Fruit fly (Drosophila melanogaster) whole organism, embryonic: ENCODE measurements around the gene CG32801.
A peak's percentile ranks its signal among the peaks of the same experiment; 100 is the strongest.

Experiments
- ATbp ChIP-seq: fragments of 200-800 bp; sonication (Bioruptor generic); optimal IDR thresholded peaks from 2 replicates; lab custom pipeline; 2017; ENCODE audit warnings: missing biosample characterization, mild to moderate bottlenecking, missing genetic modification characterization, missing genetic modification reagents
- B-H1 ChIP-seq: fragments of 200-800 bp; sonication (Bioruptor generic); IDR thresholded peaks from 3 replicates; pipeline ENCODE4 v1.3.6; 2022; ENCODE audit warnings: missing biosample characterization, missing genetic modification characterization
- CG10366 ChIP-seq: fragments of 200-800 bp; sonication (Bioruptor generic); IDR thresholded peaks from 2 replicates; pipeline ENCODE4 v1.3.6; 2022; ENCODE audit warnings: missing biosample characterization, missing genetic modification characterization
- CG10462 ChIP-seq: fragments of 200-800 bp; sonication (Bioruptor generic); optimal IDR thresholded peaks from 2 replicates; lab custom pipeline; 2016; ENCODE audit warnings: missing biosample characterization, missing genetic modification characterization
- CG11723 ChIP-seq: fragments of 200-800 bp; sonication (Bioruptor generic); optimal IDR thresholded peaks from 2 replicates; lab custom pipeline; 2017; ENCODE audit warnings: missing biosample characterization, mild to moderate bottlenecking, missing genetic modification characterization
- CG12104 ChIP-seq: fragments of 200-800 bp; sonication (Bioruptor generic); optimal IDR thresholded peaks from 3 replicates; lab custom pipeline; 2016; ENCODE audit warnings: missing biosample characterization, missing genetic modification characterization
- CG12744 ChIP-seq: fragments of 200-800 bp; sonication (Bioruptor generic); optimal IDR thresholded peaks from 2 replicates; lab custom pipeline; 2016; ENCODE audit warnings: missing biosample characterization, missing genetic modification characterization
- CG15011 ChIP-seq: fragments of 200-800 bp; sonication (Bioruptor generic); optimal IDR thresholded peaks from 3 replicates; lab custom pipeline; 2018; ENCODE audit warnings: missing biosample characterization, mild to moderate bottlenecking, missing genetic modification characterization
- CG18599 ChIP-seq: fragments of 200-800 bp; sonication (Bioruptor generic); optimal IDR thresholded peaks from 3 replicates; lab custom pipeline; 2017; ENCODE audit warnings: missing biosample characterization, missing genetic modification characterization, mild to moderate bottlenecking, moderate library complexity, missing genetic modification reagents
- CG32767 ChIP-seq: fragments of 200-800 bp; sonication (Bioruptor generic); IDR thresholded peaks from 2 replicates; pipeline ENCODE4 v1.3.6; 2022; ENCODE audit warnings: missing biosample characterization, missing genetic modification characterization
- CG3281 ChIP-seq: fragments of 200-800 bp; sonication (Bioruptor generic); optimal IDR thresholded peaks from 3 replicates; lab custom pipeline; 2017; ENCODE audit warnings: missing biosample characterization, mild to moderate bottlenecking, missing genetic modification characterization
- CG3838 ChIP-seq: fragments of 200-800 bp; sonication (Bioruptor generic); optimal IDR thresholded peaks from 3 replicates; lab custom pipeline; 2016; ENCODE audit warnings: missing biosample characterization, missing genetic modification characterization
- CG4282 ChIP-seq: fragments of 200-800 bp; sonication (Bioruptor generic); optimal IDR thresholded peaks from 2 replicates; lab custom pipeline; 2016; ENCODE audit warnings: missing biosample characterization, missing genetic modification characterization
- CG43689 ChIP-seq: fragments of 200-800 bp; sonication (Bioruptor generic); IDR thresholded peaks from 2 replicates; pipeline ENCODE4 v1.3.6; 2022; ENCODE audit warnings: missing biosample characterization, missing genetic modification characterization
- CG6765 ChIP-seq: fragments of 200-800 bp; sonication (Bioruptor generic); optimal IDR thresholded peaks from 3 replicates; lab custom pipeline; 2017; ENCODE audit warnings: missing biosample characterization, mild to moderate bottlenecking, missing genetic modification characterization
- CG6813 ChIP-seq: fragments of 200-800 bp; sonication (Bioruptor generic); optimal IDR thresholded peaks from 2 replicates; lab custom pipeline; 2017; ENCODE audit warnings: missing biosample characterization, missing genetic modification characterization, mild to moderate bottlenecking, moderate library complexity, missing genetic modification reagents
- CG7357 ChIP-seq: fragments of 200-800 bp; sonication (Bioruptor generic); IDR thresholded peaks from 3 replicates; pipeline ENCODE4 v1.3.6; 2022; ENCODE audit warnings: missing biosample characterization, missing genetic modification characterization
- CG8765 ChIP-seq: fragments of 200-800 bp; sonication (Bioruptor generic); IDR thresholded peaks from 2 replicates; pipeline ENCODE4 v1.3.6; 2022; ENCODE audit warnings: missing biosample characterization, missing genetic modification characterization
- CG9932 ChIP-seq: fragments of 200-800 bp; sonication (Bioruptor generic); IDR thresholded peaks from 2 replicates; pipeline ENCODE4 v1.3.6; 2022; ENCODE audit warnings: missing biosample characterization, missing genetic modification characterization
- D19B ChIP-seq: fragments of 200-800 bp; sonication (Bioruptor generic); optimal IDR thresholded peaks from 2 replicates; lab custom pipeline; 2017; ENCODE audit warnings: missing biosample characterization, mild to moderate bottlenecking, missing genetic modification characterization
- Dip3 ChIP-seq: fragments of 200-800 bp; sonication (Bioruptor generic); optimal IDR thresholded peaks from 3 replicates; lab custom pipeline; 2016; ENCODE audit warnings: missing biosample characterization, missing genetic modification characterization
- Fer3 ChIP-seq: fragments of 200-800 bp; sonication (Bioruptor generic); optimal IDR thresholded peaks from 2 replicates; lab custom pipeline; 2018; ENCODE audit warnings: missing biosample characterization, mild to moderate bottlenecking, missing genetic modification characterization, moderate library complexity
- GATAe ChIP-seq: fragments of 200-800 bp; sonication (Bioruptor generic); conservative IDR thresholded peaks from 2 replicates; pipeline ENCODE4 v1.3.6; 2022; ENCODE audit warnings: missing biosample characterization, missing genetic modification characterization
- HLH4C ChIP-seq: fragments of 200-800 bp; sonication (Bioruptor generic); IDR thresholded peaks from 3 replicates; pipeline ENCODE4 v1.3.6; 2022; ENCODE audit warnings: missing biosample characterization, missing genetic modification characterization; ENCODE audit not compliant: partially characterized antibody
- Hr51 ChIP-seq, 2 experiments: fragments of 200-800 bp; sonication (Bioruptor generic); optimal IDR thresholded peaks; 2 replicates in 1 of 2; 3 replicates in 1 of 2; lab custom pipeline; 2016 to 2018; ENCODE audit warnings: missing biosample characterization in 2 of 2, missing genetic modification characterization in 2 of 2, mild to moderate bottlenecking in 1 of 2, moderate library complexity in 1 of 2
- Spps ChIP-seq: fragments of 200-800 bp; sonication (Bioruptor generic); optimal IDR thresholded peaks from 2 replicates; lab custom pipeline; 2018; ENCODE audit warnings: missing biosample characterization, mild to moderate bottlenecking, missing genetic modification characterization
- Taf1 ChIP-seq: fragments of 200-800 bp; sonication (Bioruptor generic); IDR thresholded peaks from 2 replicates; pipeline ENCODE4 v1.3.6; 2022; ENCODE audit warnings: missing biosample characterization, missing genetic modification characterization
- bbx ChIP-seq: fragments of 200-800 bp; sonication (Bioruptor generic); IDR thresholded peaks from 2 replicates; pipeline ENCODE4 v1.3.6; 2022; ENCODE audit warnings: missing biosample characterization, missing genetic modification characterization; ENCODE audit not compliant: partially characterized antibody
- br ChIP-seq: fragments of >200 bp; optimal IDR thresholded peaks from 2 replicates; lab custom pipeline; 2017
- caup ChIP-seq: fragments of 200-800 bp; sonication (Bioruptor generic); optimal IDR thresholded peaks from 3 replicates; lab custom pipeline; 2017; ENCODE audit warnings: missing biosample characterization, mild to moderate bottlenecking, missing genetic modification characterization, moderate library complexity; ENCODE audit not compliant: severe bottlenecking
- cg ChIP-seq: fragments of 200-800 bp; sonication (Bioruptor generic); optimal IDR thresholded peaks from 3 replicates; lab custom pipeline; 2019; ENCODE audit warnings: missing biosample characterization, mild to moderate bottlenecking, missing genetic modification characterization, moderate library complexity
- chif ChIP-seq, 2 experiments: fragments of 200-800 bp; sonication (Bioruptor generic); optimal IDR thresholded peaks; 3 replicates each; lab custom pipeline; 2016; ENCODE audit warnings: missing biosample characterization in 2 of 2, missing genetic modification characterization in 2 of 2
- chinmo ChIP-seq: fragments of 200-800 bp; sonication (Bioruptor generic); IDR thresholded peaks from 4 replicates; pipeline ENCODE4 v1.3.6; 2022; ENCODE audit warnings: missing biosample characterization, missing genetic modification characterization; ENCODE audit not compliant: partially characterized antibody
- chm ChIP-seq: fragments of 200-800 bp; sonication (Bioruptor generic); IDR thresholded peaks from 2 replicates; pipeline ENCODE4 v1.3.6; 2022; ENCODE audit warnings: missing biosample characterization, missing genetic modification characterization
- disco-r ChIP-seq: fragments of 200-800 bp; sonication (Bioruptor generic); optimal IDR thresholded peaks from 2 replicates; lab custom pipeline; 2016; ENCODE audit warnings: missing biosample characterization, missing genetic modification characterization
- dpn ChIP-seq, 2 experiments: fragments of 200-800 bp; sonication (Bioruptor generic); optimal IDR thresholded peaks; 3 replicates each; lab custom pipeline; 2016; ENCODE audit warnings: missing biosample characterization in 2 of 2, missing genetic modification characterization in 2 of 2
- exex ChIP-seq: fragments of 200-800 bp; sonication (Bioruptor generic); optimal IDR thresholded peaks from 4 replicates; lab custom pipeline; 2018; ENCODE audit warnings: missing biosample characterization, mild to moderate bottlenecking, missing genetic modification characterization, moderate library complexity
- fru ChIP-seq: fragments of >200 bp; optimal IDR thresholded peaks from 2 replicates; lab custom pipeline; 2017
- gem ChIP-seq: fragments of 200-800 bp; sonication (Bioruptor generic); optimal IDR thresholded peaks from 2 replicates; lab custom pipeline; 2019; ENCODE audit warnings: missing biosample characterization, mild to moderate bottlenecking, missing genetic modification characterization, moderate library complexity
- hb ChIP-seq: fragments of 200-800 bp; sonication (Bioruptor generic); IDR thresholded peaks from 3 replicates; pipeline ENCODE4 v1.3.6; 2022; ENCODE audit warnings: missing biosample characterization, missing genetic modification characterization; ENCODE audit not compliant: partially characterized antibody
- lola ChIP-seq, 3 experiments: fragments of >200 bp in 2 of 3; fragments of 200-800 bp in 1 of 3; sonication (Bioruptor generic) in 1 of 3; optimal IDR thresholded peaks; 2 replicates each; lab custom pipeline; 2017 to 2019; ENCODE audit warnings: missing biosample characterization in 3 of 3, missing genetic modification characterization in 3 of 3, mild to moderate bottlenecking in 1 of 3, moderate library complexity in 1 of 3
- ranshi ChIP-seq: fragments of 200-800 bp; sonication (Bioruptor generic); IDR thresholded peaks from 2 replicates; pipeline ENCODE4 v1.3.6; 2022; ENCODE audit warnings: missing biosample characterization, missing genetic modification characterization
- repo ChIP-seq: fragments of 200-800 bp; sonication (Bioruptor generic); optimal IDR thresholded peaks from 2 replicates; lab custom pipeline; 2016; ENCODE audit warnings: missing biosample characterization, missing genetic modification characterization
- sima ChIP-seq: fragments of 200-800 bp; sonication (Bioruptor generic); optimal IDR thresholded peaks from 2 replicates; lab custom pipeline; 2016; ENCODE audit warnings: missing biosample characterization, missing genetic modification characterization
- so ChIP-seq: fragments of 200-800 bp; sonication (Bioruptor generic); IDR thresholded peaks from 3 replicates; pipeline ENCODE4 v1.3.6; 2022; ENCODE audit warnings: missing biosample characterization, missing genetic modification characterization
- sqz ChIP-seq: fragments of 200-800 bp; sonication (Bioruptor generic); optimal IDR thresholded peaks from 3 replicates; lab custom pipeline; 2018; ENCODE audit warnings: missing biosample characterization, mild to moderate bottlenecking, missing genetic modification characterization
- tna ChIP-seq: fragments of 200-800 bp; sonication (Bioruptor generic); IDR thresholded peaks from 2 replicates; pipeline ENCODE4 v1.3.6; 2022; ENCODE audit warnings: missing biosample characterization, missing genetic modification characterization; ENCODE audit not compliant: partially characterized antibody
- trh ChIP-seq: fragments of 200-800 bp; sonication (Bioruptor generic); optimal IDR thresholded peaks from 2 replicates; lab custom pipeline; 2016; ENCODE audit warnings: missing biosample characterization, missing genetic modification characterization
- tx ChIP-seq: fragments of 200-800 bp; sonication (Bioruptor generic); optimal IDR thresholded peaks from 2 replicates; lab custom pipeline; 2016; ENCODE audit warnings: missing biosample characterization, missing genetic modification characterization
- unpg ChIP-seq: fragments of 200-800 bp; sonication (Bioruptor generic); optimal IDR thresholded peaks from 3 replicates; lab custom pipeline; 2018; ENCODE audit warnings: missing biosample characterization, mild to moderate bottlenecking, missing genetic modification characterization, moderate library complexity

CG32801 gene

DNA sequence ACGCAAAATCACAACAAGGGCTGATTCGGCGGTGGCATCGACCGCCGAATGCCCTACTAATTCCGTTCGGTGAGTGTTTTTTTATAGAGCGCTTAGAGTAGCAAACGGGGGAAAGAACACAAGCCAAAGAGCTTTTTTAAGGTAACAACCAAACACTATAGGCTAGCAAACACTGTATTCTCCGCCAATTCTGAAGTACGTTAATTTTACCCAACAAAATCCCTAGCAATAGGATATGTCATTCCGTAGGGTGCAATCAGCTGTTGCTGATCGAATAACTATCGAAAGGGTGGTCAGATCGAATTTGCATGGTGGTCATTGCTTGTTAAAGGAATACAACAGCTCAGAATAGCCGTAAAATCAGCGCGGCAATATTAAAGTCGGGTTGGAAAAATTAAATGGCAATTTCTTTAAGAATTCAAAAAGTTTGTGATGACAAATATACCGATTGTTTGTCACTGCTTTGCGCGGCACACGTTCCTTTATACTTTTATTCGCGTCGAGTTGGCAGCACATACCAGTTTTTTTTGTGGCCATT is 4.8 kb upstream of the CG32801 start, which contains the start of gene mip130:
TSS of gene mip130 (plus strand) at position 513 of the 538 bp plus-strand sequence.
- TF ChIP-seq Spps (tag; lab: Kevin White, UChicago) (no peak), Dip3 (GFP tag; lab: Kevin White, UChicago) (peak; percentile 66), ATbp (GFP tag; lab: Kevin White, UChicago) (peak; percentile 53), tx (GFP tag; lab: Kevin White, UChicago) (no peak), cg (GFP tag; lab: Kevin White, UChicago) (no peak), chm (no peak), Hr51 (GFP tag; optimal IDR thresholded peaks at IDR 0.05; lab: Kevin White, UChicago) (peak in 1 of 2 experiments; percentile 51), trh (GFP tag; lab: Kevin White, UChicago) (no peak), so (no peak), GATAe (GFP tag; lab: Robert Waterston, UW) (no peak), chif (GFP tag; optimal IDR thresholded peaks at IDR 0.05; lab: Kevin White, UChicago) (peak in 1 of 2 experiments; percentile 4), Taf1 (no peak), D19B (GFP tag; lab: Kevin White, UChicago) (peak; percentile 57), CG15011 (GFP tag; lab: Kevin White, UChicago) (no peak), CG32767 (GFP tag; lab: Robert Waterston, UW) (0 out of 2 replicates have a peak, but pooled peaks have one; percentile 36), Fer3 (tag; lab: Kevin White, UChicago) (peak; percentile 13), CG8765 (GFP tag; lab: Robert Waterston, UW) (no peak), exex (tag; lab: Kevin White, UChicago) (no peak), tna (0 out of 2 replicates have a peak, but pooled peaks have one; percentile 18), gem (no peak), CG10366 (GFP tag; lab: Robert Waterston, UW) (no peak; the same call in 1 of the 2 replicates), B-H1 (no peak), CG43689 (no peak), ranshi (0 out of 2 replicates have a peak, but pooled peaks have one; percentile 41), bbx (peak; percentile 53; the same call in 1 of the 2 replicates), sqz (GFP tag; lab: Kevin White, UChicago) (peak; percentile 88), br (lab: Kevin White, UChicago) (no peak), CG11723 (peak; percentile 5), CG9932 (peak; percentile 72), CG12104 (GFP tag; lab: Kevin White, UChicago) (no peak), CG3281 (GFP tag; lab: Kevin White, UChicago) (peak; percentile 41), HLH4C (peak; percentile 59; the same call in 2 of the 3 replicates), CG6765 (no peak), caup (GFP tag; lab: Kevin White, UChicago) (peak; percentile 36), chinmo (GFP tag; lab: Robert Waterston, UW) (0 out of 4 replicates have a peak, but pooled peaks have one; percentile 32), CG12744 (GFP tag; lab: Kevin White, UChicago) (no peak), CG18599 (GFP tag; lab: Kevin White, UChicago) (peak; percentile 54), CG3838 (GFP tag; lab: Kevin White, UChicago) (no peak), fru (lab: Kevin White, UChicago) (no peak), unpg (GFP tag; lab: Kevin White, UChicago) (peak; percentile 33), CG10462 (GFP tag; lab: Kevin White, UChicago) (no peak), dpn (GFP tag; optimal IDR thresholded peaks at IDR 0.05; lab: Kevin White, UChicago) (peak; percentile 31 to 40), repo (GFP tag; lab: Kevin White, UChicago) (no peak), lola (GFP tag; optimal IDR thresholded peaks at IDR 0.05; lab: Kevin White, UChicago) (peak in 1 of 3 experiments; percentile 18), CG6813 (GFP tag; lab: Kevin White, UChicago) (no peak), disco-r (GFP tag; lab: Kevin White, UChicago) (no peak), sima (no peak), CG7357 (no peak), hb (GFP tag; lab: Robert Waterston, UW) (0 out of 3 replicates have a peak, but pooled peaks have one; percentile 50), CG4282 (no peak)
